Fruit fly (Drosophila melanogaster) whole organism, embryonic: Measurements from ENCODE around the gene CG34251.
A peak's percentile ranks its signal among the peaks of the same experiment; 100 is the strongest.

ENCODE experiments used
- Abd-B ChIP-seq: fragments of 200-800 bp; sonication (Bioruptor generic); optimal IDR thresholded peaks from 2 replicates; lab custom pipeline; 2018; ENCODE audit warnings: missing biosample characterization, mild to moderate bottlenecking, missing genetic modification characterization, moderate library complexity
- Adf1 ChIP-seq: fragments of 200-800 bp; sonication (Bioruptor generic); IDR thresholded peaks from 2 replicates; pipeline ENCODE4 v1.3.6; 2022; ENCODE audit warnings: missing biosample characterization, missing genetic modification characterization
- C15 ChIP-seq: fragments of 200-800 bp; sonication (Bioruptor generic); IDR thresholded peaks from 3 replicates; pipeline ENCODE4 v1.3.6; 2022; ENCODE audit warnings: missing biosample characterization, missing genetic modification characterization
- CG11504 ChIP-seq: fragments of 200-800 bp; sonication (Bioruptor generic); optimal IDR thresholded peaks from 3 replicates; lab custom pipeline; 2019; ENCODE audit warnings: missing biosample characterization, mild to moderate bottlenecking, missing genetic modification characterization, moderate library complexity
- CG11695 ChIP-seq: fragments of 200-800 bp; sonication (Bioruptor generic); IDR thresholded peaks from 3 replicates; pipeline ENCODE4 v1.3.6; 2022; ENCODE audit warnings: missing biosample characterization, missing genetic modification characterization
- CG12104 ChIP-seq: fragments of 200-800 bp; sonication (Bioruptor generic); optimal IDR thresholded peaks from 3 replicates; lab custom pipeline; 2016; ENCODE audit warnings: missing biosample characterization, missing genetic modification characterization
- CG13894 ChIP-seq: fragments of 200-800 bp; sonication (Bioruptor generic); optimal IDR thresholded peaks from 3 replicates; lab custom pipeline; 2018; ENCODE audit warnings: missing biosample characterization, mild to moderate bottlenecking, missing genetic modification characterization, moderate library complexity
- CG1647 ChIP-seq: fragments of 200-800 bp; sonication (Bioruptor generic); optimal IDR thresholded peaks from 3 replicates; lab custom pipeline; 2016; ENCODE audit warnings: missing biosample characterization, missing genetic modification characterization
- CG2712 ChIP-seq: fragments of 200-800 bp; optimal IDR thresholded peaks from 3 replicates; lab custom pipeline; 2019; ENCODE audit warnings: missing biosample characterization, mild to moderate bottlenecking, missing genetic modification characterization, moderate library complexity
- CG30431 ChIP-seq: fragments of 200-800 bp; sonication (Bioruptor generic); optimal IDR thresholded peaks from 2 replicates; lab custom pipeline; 2017; ENCODE audit warnings: missing biosample characterization, missing genetic modification characterization
- CG3407 ChIP-seq: fragments of 200-800 bp; sonication (Bioruptor generic); optimal IDR thresholded peaks from 2 replicates; lab custom pipeline; 2018; ENCODE audit warnings: missing biosample characterization, mild to moderate bottlenecking, missing genetic modification characterization
- CG42726 ChIP-seq: fragments of 200-800 bp; sonication (Bioruptor generic); IDR thresholded peaks from 2 replicates; pipeline ENCODE4 v1.3.6; 2022; ENCODE audit warnings: missing biosample characterization, missing genetic modification characterization; ENCODE audit not compliant: partially characterized antibody
- CG5245 ChIP-seq: fragments of 200-800 bp; sonication (Bioruptor generic); optimal IDR thresholded peaks from 3 replicates; lab custom pipeline; 2016; ENCODE audit warnings: missing biosample characterization, missing genetic modification characterization
- CG7928 ChIP-seq: fragments of 200-800 bp; sonication (Bioruptor generic); optimal IDR thresholded peaks from 2 replicates; lab custom pipeline; 2017; ENCODE audit warnings: missing biosample characterization, mild to moderate bottlenecking, missing genetic modification characterization
- CG8359 ChIP-seq: fragments of 200-800 bp; sonication (Bioruptor generic); optimal IDR thresholded peaks from 2 replicates; lab custom pipeline; 2017; ENCODE audit warnings: missing biosample characterization, mild to moderate bottlenecking, missing genetic modification characterization, borderline replicate concordance
- CG9215 ChIP-seq: fragments of 200-800 bp; sonication (Bioruptor generic); IDR thresholded peaks from 2 replicates; pipeline ENCODE4 v1.3.6; 2022; ENCODE audit warnings: missing biosample characterization, missing genetic modification characterization
- CG9727 ChIP-seq: fragments of 200-800 bp; sonication (Bioruptor generic); optimal IDR thresholded peaks from 3 replicates; lab custom pipeline; 2017; ENCODE audit warnings: missing biosample characterization, mild to moderate bottlenecking, missing genetic modification characterization
- Dad ChIP-seq: fragments of 200-800 bp; sonication (Bioruptor generic); optimal IDR thresholded peaks from 3 replicates; lab custom pipeline; 2016; ENCODE audit warnings: missing biosample characterization, missing genetic modification characterization
- Doc2 ChIP-seq: fragments of 200-800 bp; sonication (Bioruptor generic); IDR thresholded peaks from 2 replicates; pipeline ENCODE4 v1.3.6; 2022; ENCODE audit warnings: missing biosample characterization, missing genetic modification characterization
- Dp ChIP-seq: fragments of 200-800 bp; sonication (Bioruptor generic); optimal IDR thresholded peaks from 2 replicates; lab custom pipeline; 2018; ENCODE audit warnings: missing biosample characterization, mild to moderate bottlenecking, missing genetic modification characterization, moderate library complexity
- Drgx ChIP-seq: fragments of 200-800 bp; sonication (Bioruptor generic); IDR thresholded peaks from 2 replicates; pipeline ENCODE4 v1.3.6; 2022; ENCODE audit warnings: missing biosample characterization, missing genetic modification characterization
- Fer1 ChIP-seq: fragments of 200-800 bp; sonication (Bioruptor generic); optimal IDR thresholded peaks from 2 replicates; lab custom pipeline; 2017; ENCODE audit warnings: missing biosample characterization, mild to moderate bottlenecking, missing genetic modification characterization
- H15 ChIP-seq: fragments of 200-800 bp; sonication (Bioruptor generic); IDR thresholded peaks from 3 replicates; pipeline ENCODE4 v1.3.6; 2022; ENCODE audit warnings: missing biosample characterization, missing genetic modification characterization
- HmgD ChIP-seq: fragments of 200-800 bp; sonication (Bioruptor generic); optimal IDR thresholded peaks from 3 replicates; lab custom pipeline; 2016; ENCODE audit warnings: missing biosample characterization, missing genetic modification characterization
- Hr39 ChIP-seq: fragments of >200 bp; optimal IDR thresholded peaks from 2 replicates; lab custom pipeline; 2017
- Hr51 ChIP-seq, 2 experiments: fragments of 200-800 bp; sonication (Bioruptor generic); optimal IDR thresholded peaks; 2 replicates in 1 of 2; 3 replicates in 1 of 2; lab custom pipeline; 2016 to 2018; ENCODE audit warnings: missing biosample characterization in 2 of 2, missing genetic modification characterization in 2 of 2, mild to moderate bottlenecking in 1 of 2, moderate library complexity in 1 of 2
- Lhr ChIP-seq: fragments of 200-800 bp; sonication (Bioruptor generic); optimal IDR thresholded peaks from 3 replicates; lab custom pipeline; 2017; ENCODE audit warnings: mild to moderate bottlenecking, missing biosample characterization, missing genetic modification reagents, missing genetic modification characterization
- Pdp1 ChIP-seq, 2 experiments: fragments of 200-800 bp; sonication (Bioruptor generic); optimal IDR thresholded peaks; 3 replicates each; lab custom pipeline; 2016; ENCODE audit warnings: missing biosample characterization in 2 of 2, missing genetic modification characterization in 2 of 2, mild to moderate bottlenecking in 1 of 2, moderate library complexity in 1 of 2
- Xrp1 ChIP-seq: fragments of 200-800 bp; sonication (Bioruptor generic); IDR thresholded peaks from 2 replicates; pipeline ENCODE4 v1.3.6; 2022; ENCODE audit warnings: missing biosample characterization, missing genetic modification characterization
- YL-1 ChIP-seq: fragments of 200-800 bp; sonication (Bioruptor generic); optimal IDR thresholded peaks from 3 replicates; lab custom pipeline; 2017; ENCODE audit warnings: missing biosample characterization, mild to moderate bottlenecking, missing genetic modification characterization
- ap ChIP-seq: fragments of 200-800 bp; sonication (Bioruptor generic); IDR thresholded peaks from 2 replicates; pipeline ENCODE4 v1.3.6; 2022; ENCODE audit warnings: missing biosample characterization, missing genetic modification characterization
- ato ChIP-seq: fragments of 200-800 bp; sonication (Bioruptor generic); IDR thresholded peaks from 2 replicates; pipeline ENCODE4 v1.3.6; 2022; ENCODE audit warnings: missing biosample characterization, missing genetic modification characterization; ENCODE audit not compliant: partially characterized antibody
- bab2 ChIP-seq: fragments of 200-800 bp; sonication (Bioruptor generic); optimal IDR thresholded peaks from 2 replicates; lab custom pipeline; 2016; ENCODE audit warnings: missing biosample characterization, missing genetic modification characterization
- bbx ChIP-seq: fragments of 200-800 bp; sonication (Bioruptor generic); IDR thresholded peaks from 2 replicates; pipeline ENCODE4 v1.3.6; 2022; ENCODE audit warnings: missing biosample characterization, missing genetic modification characterization; ENCODE audit not compliant: partially characterized antibody
- cwo ChIP-seq: fragments of 200-800 bp; sonication (Bioruptor generic); optimal IDR thresholded peaks from 3 replicates; lab custom pipeline; 2017; ENCODE audit warnings: missing biosample characterization, missing genetic modification characterization, mild to moderate bottlenecking, moderate library complexity, missing genetic modification reagents
- dimm ChIP-seq: fragments of 200-800 bp; sonication (Bioruptor generic); IDR thresholded peaks from 2 replicates; pipeline ENCODE4 v1.3.6; 2022; ENCODE audit warnings: missing biosample characterization, missing genetic modification characterization
- dmrt11E ChIP-seq: fragments of 200-800 bp; sonication (Bioruptor generic); optimal IDR thresholded peaks from 3 replicates; lab custom pipeline; 2018; ENCODE audit warnings: missing biosample characterization, mild to moderate bottlenecking, missing genetic modification characterization, moderate library complexity
- eve ChIP-seq, 2 experiments: fragments of >200 bp; optimal IDR thresholded peaks; 2 replicates each; lab custom pipeline; 2017; ENCODE audit warnings: missing biosample characterization in 2 of 2, missing genetic modification characterization in 2 of 2
- exex ChIP-seq: fragments of 200-800 bp; sonication (Bioruptor generic); optimal IDR thresholded peaks from 4 replicates; lab custom pipeline; 2018; ENCODE audit warnings: missing biosample characterization, mild to moderate bottlenecking, missing genetic modification characterization, moderate library complexity
- gcm2 ChIP-seq: fragments of 200-800 bp; sonication (Bioruptor generic); optimal IDR thresholded peaks from 2 replicates; lab custom pipeline; 2016; ENCODE audit warnings: missing biosample characterization, missing genetic modification characterization
- h ChIP-seq: fragments of >200 bp; optimal IDR thresholded peaks from 2 replicates; lab custom pipeline; 2017
- mld ChIP-seq: fragments of 200-800 bp; sonication (Bioruptor generic); IDR thresholded peaks from 3 replicates; pipeline ENCODE4 v1.3.6; 2022; ENCODE audit warnings: missing biosample characterization, missing genetic modification characterization; ENCODE audit not compliant: partially characterized antibody
- pzg ChIP-seq: fragments of 200-800 bp; sonication (Bioruptor generic); optimal IDR thresholded peaks from 3 replicates; lab custom pipeline; 2018; ENCODE audit warnings: missing biosample characterization, mild to moderate bottlenecking, missing genetic modification characterization, moderate library complexity
- run ChIP-seq: fragments of 200-800 bp; sonication (Bioruptor generic); optimal IDR thresholded peaks from 3 replicates; lab custom pipeline; 2018; ENCODE audit warnings: missing biosample characterization, mild to moderate bottlenecking, missing genetic modification characterization
- sima ChIP-seq: fragments of 200-800 bp; sonication (Bioruptor generic); optimal IDR thresholded peaks from 2 replicates; lab custom pipeline; 2016; ENCODE audit warnings: missing biosample characterization, missing genetic modification characterization
- tio ChIP-seq: fragments of 200-800 bp; sonication (Bioruptor generic); optimal IDR thresholded peaks from 2 replicates; lab custom pipeline; 2017; ENCODE audit warnings: missing biosample characterization, missing genetic modification characterization, inconsistent platforms
- twi ChIP-seq: fragments of 200-800 bp; optimal IDR thresholded peaks from 2 replicates; lab custom pipeline; 2019; ENCODE audit warnings: missing biosample characterization, mild to moderate bottlenecking, missing genetic modification characterization, moderate library complexity
- unc-4 ChIP-seq: fragments of 200-800 bp; sonication (Bioruptor generic); IDR thresholded peaks from 2 replicates; pipeline ENCODE4 v1.3.6; 2022; ENCODE audit warnings: missing biosample characterization, missing genetic modification characterization; ENCODE audit not compliant: partially characterized antibody

Gene CG34251

DNA sequence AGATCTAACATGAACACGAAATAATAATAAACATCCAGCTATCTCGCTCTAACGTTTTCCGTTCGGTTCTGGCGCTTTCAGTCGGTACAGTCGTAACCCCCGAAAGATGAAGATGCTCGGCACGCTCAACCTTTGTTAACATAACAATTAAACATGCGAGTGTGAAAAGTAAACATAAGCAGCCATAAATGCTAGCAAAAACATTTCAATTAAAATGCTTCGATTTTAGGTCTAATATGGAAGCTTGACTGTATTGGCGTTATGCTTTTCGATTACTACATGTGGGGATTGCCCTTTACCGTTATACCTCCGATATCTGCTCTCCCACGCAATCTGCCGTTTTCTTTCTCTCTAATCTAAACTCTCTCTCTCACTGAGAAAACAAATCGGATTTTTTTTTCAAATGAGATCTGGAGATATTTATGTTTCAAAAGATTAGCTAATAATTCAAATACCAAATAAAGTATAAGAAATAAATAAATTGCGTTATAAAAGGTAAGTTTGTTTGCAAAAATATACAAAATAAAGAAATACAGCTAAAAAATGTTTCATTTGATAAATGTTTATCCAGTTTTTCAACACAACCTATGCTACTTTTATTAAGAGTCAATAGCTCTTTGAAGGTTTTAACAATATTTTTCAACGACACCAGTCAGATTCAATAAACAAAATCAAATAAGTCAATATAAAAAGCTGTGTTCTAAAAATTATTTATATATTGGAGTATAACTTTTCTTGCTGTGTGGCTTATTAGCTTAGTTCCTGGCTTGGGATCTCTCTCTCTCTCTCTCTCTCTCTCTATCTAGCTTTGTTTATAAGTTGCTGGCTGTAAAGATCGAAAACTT is 12.8 kb upstream of the CG34251 start (continued):
- TF ChIP-seq CG13894 (tag; lab: Kevin White, UChicago), result peak; percentile 86
- TF ChIP-seq C15, result peak; percentile 91
- peak; percentile 76 to 82 for TF ChIP-seq Hr51 (GFP tag; optimal IDR thresholded peaks at IDR 0.05; lab: Kevin White, UChicago)
- TF ChIP-seq Abd-B (GFP tag; lab: Kevin White, UChicago), result peak; percentile 71
- peak in 1 of 2 experiments; percentile 94 for TF ChIP-seq eve (GFP tag; optimal IDR thresholded peaks at IDR 0.05; lab: Kevin White, UChicago)
- peak; percentile 78; the same call in 1 of the 2 replicates for TF ChIP-seq Doc2 (GFP tag; lab: Robert Waterston, UW)
- no peak for TF ChIP-seq mld
- peak; percentile 78 for TF ChIP-seq Dad
- peak; percentile 84 for TF ChIP-seq dimm (GFP tag; lab: Robert Waterston, UW)
- TF ChIP-seq ato (GFP tag; lab: Robert Waterston, UW), result no peak
- TF ChIP-seq ap (GFP tag; lab: Robert Waterston, UW), result peak; percentile 78
- no peak for TF ChIP-seq CG42726 (GFP tag; lab: Robert Waterston, UW)
- peak; percentile 70 for TF ChIP-seq tio
- TF ChIP-seq Adf1 (GFP tag; lab: Robert Waterston, UW), result peak; percentile 74
- TF ChIP-seq CG30431 (GFP tag; lab: Kevin White, UChicago), result peak; percentile 79
- peak; percentile 65 for TF ChIP-seq CG9727 (GFP tag; lab: Kevin White, UChicago)
- peak; percentile 67 for TF ChIP-seq CG3407 (GFP tag; lab: Kevin White, UChicago)
- TF ChIP-seq Lhr, result peak; percentile 45
- TF ChIP-seq Dp (GFP tag; lab: Kevin White, UChicago), result no peak
- peak; percentile 77 for TF ChIP-seq CG11504 (tag; lab: Kevin White, UChicago)
- TF ChIP-seq pzg, result peak; percentile 27
- TF ChIP-seq gcm2 (GFP tag; lab: Kevin White, UChicago), result peak; percentile 81
- peak; percentile 81 for TF ChIP-seq CG2712 (tag; lab: Kevin White, UChicago)
- peak; percentile 90 for TF ChIP-seq CG11695 (GFP tag; lab: Robert Waterston, UW)
- peak; percentile 51 for TF ChIP-seq run (tag; lab: Kevin White, UChicago)
- peak; percentile 80 for TF ChIP-seq CG1647 (GFP tag; lab: Kevin White, UChicago)
- peak; percentile 37 for TF ChIP-seq YL-1 (GFP tag; lab: Kevin White, UChicago)
- peak; percentile 87 for TF ChIP-seq Drgx
- peak; percentile 16; the same call in 1 of the 2 replicates for TF ChIP-seq unc-4 (GFP tag; lab: Robert Waterston, UW)
- TF ChIP-seq Hr39 (lab: Kevin White, UChicago), result no peak
- TF ChIP-seq h, result no peak
- peak; percentile 89 for TF ChIP-seq Xrp1 (GFP tag; lab: Robert Waterston, UW)
- peak; percentile 56 for TF ChIP-seq twi (tag; lab: Kevin White, UChicago)
- peak; percentile 57 for TF ChIP-seq sima (GFP tag; lab: Kevin White, UChicago)
- TF ChIP-seq CG9215 (GFP tag; lab: Robert Waterston, UW), result peak; percentile 91
- peak; percentile 86 for TF ChIP-seq cwo (GFP tag; lab: Kevin White, UChicago)
- peak; percentile 73 for TF ChIP-seq HmgD (GFP tag; lab: Kevin White, UChicago)
- TF ChIP-seq bbx, result peak; percentile 41; the same call in 1 of the 2 replicates
- peak; percentile 83 for TF ChIP-seq Fer1 (GFP tag; lab: Kevin White, UChicago)
- peak; percentile 27 for TF ChIP-seq CG12104 (GFP tag; lab: Kevin White, UChicago)
- peak; percentile 91 for TF ChIP-seq H15 (GFP tag; lab: Robert Waterston, UW)
- TF ChIP-seq exex (tag; lab: Kevin White, UChicago), result peak; percentile 86
- peak; percentile 85 for TF ChIP-seq CG5245 (GFP tag; lab: Kevin White, UChicago)
- peak; percentile 48 for TF ChIP-seq dmrt11E (tag; lab: Kevin White, UChicago)
- TF ChIP-seq CG7928, result peak; percentile 70
- peak; percentile 92 to 94 for TF ChIP-seq Pdp1 (GFP tag; optimal IDR thresholded peaks at IDR 0.05; lab: Kevin White, UChicago)
- TF ChIP-seq CG8359, result peak; percentile 46
- TF ChIP-seq bab2 (GFP tag; lab: Kevin White, UChicago), result peak; percentile 92
